Fruit fly (Drosophila melanogaster): ENCODE measurements around the gene CG42395.

DNA sequence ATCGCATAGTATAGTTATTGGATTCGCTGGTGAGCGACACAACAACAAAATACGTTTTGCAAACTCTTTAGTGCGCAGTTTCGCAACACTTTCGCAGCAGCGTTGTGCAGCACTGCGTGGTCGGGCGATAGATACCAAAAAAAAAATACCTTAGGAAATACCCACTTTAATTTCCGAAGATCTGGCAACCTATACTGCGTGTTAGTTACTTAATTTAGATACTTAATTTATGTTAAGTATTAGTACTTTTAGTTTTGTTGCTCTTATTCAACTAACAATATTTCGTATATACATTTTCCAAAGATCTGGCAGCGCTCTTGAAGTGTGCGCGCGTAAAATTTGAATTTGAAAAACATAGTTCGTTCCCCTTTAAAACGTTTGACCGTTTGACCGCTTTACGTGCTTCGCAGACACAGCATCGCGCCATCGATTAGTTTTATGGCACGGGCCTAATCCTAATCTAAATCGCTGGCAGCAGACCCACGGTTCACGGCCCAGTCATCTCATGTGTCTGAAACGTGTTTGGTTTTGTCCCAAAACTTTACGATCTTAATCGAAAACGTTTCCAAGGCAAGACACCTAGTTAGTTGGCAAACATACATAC lies 4.0 kb upstream of the CG42395 start, which contains the start of gene LPCAT:
- TF ChIP-seq insv (optimal IDR thresholded peaks at IDR 0.05) (no peak), Myc (optimal IDR thresholded peaks at IDR 0.05) (no peak), psq (optimal IDR thresholded peaks at IDR 0.05) (no peak), ttk (optimal IDR thresholded peaks at IDR 0.05) (no peak), Sin3A (optimal IDR thresholded peaks at IDR 0.05) (no peak)
